Fruit fly (Drosophila melanogaster) whole organism: ENCODE measurements around the gene mGluR.

Experiments used
- CG8478 ChIP-seq: fragments of >200 bp; optimal IDR thresholded peaks from 2 replicates; lab custom pipeline; 2018; ENCODE audit warnings: inconsistent platforms
- Dll ChIP-seq: fragments of >200 bp; optimal IDR thresholded peaks from 2 replicates; lab custom pipeline; 2017
- EcR ChIP-seq, 2 experiments: fragments of >200 bp; optimal IDR thresholded peaks; 2 replicates each; lab custom pipeline; 2017; ENCODE audit warnings: missing biosample characterization in 2 of 2, missing genetic modification characterization in 2 of 2, missing genetic modification reagents in 2 of 2
- pan ChIP-seq: fragments of >200 bp; optimal IDR thresholded peaks from 2 replicates; lab custom pipeline; 2017
- psq ChIP-seq: fragments of >200 bp; optimal IDR thresholded peaks from 2 replicates; lab custom pipeline; 2017
- usp ChIP-seq: fragments of >200 bp; optimal IDR thresholded peaks from 2 replicates; lab custom pipeline; 2017; ENCODE audit warnings: missing biosample characterization, missing genetic modification characterization, mixed read lengths

mGluR gene

DNA sequence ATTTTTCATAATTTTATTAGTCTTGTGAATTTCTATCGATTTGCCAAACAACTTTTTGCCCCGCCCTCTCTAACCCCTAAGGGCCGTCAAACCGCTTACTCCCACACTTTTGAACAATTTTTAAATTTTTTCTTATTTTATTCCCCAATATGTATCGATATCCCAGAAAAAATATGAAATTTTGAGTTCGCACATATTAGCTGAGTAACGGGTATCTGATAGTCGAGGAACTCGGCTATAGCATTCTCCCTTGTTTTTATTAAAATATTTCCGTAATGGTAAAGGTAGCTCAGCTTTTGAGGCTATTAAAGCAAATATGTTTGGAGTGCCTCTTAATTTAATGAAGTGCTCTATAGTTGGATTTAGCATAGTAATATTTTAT lies 43.8 kb downstream of the mGluR start:
- TF ChIP-seq EcR (GFP tag; optimal IDR thresholded peaks at IDR 0.05; lab: Kevin White, UChicago) (no peak), Dll (lab: Kevin White, UChicago) (no peak), CG8478 (lab: Kevin White, UChicago) (no peak), psq (lab: Kevin White, UChicago) (no peak), pan (no peak), usp (GFP tag; lab: Kevin White, UChicago) (no peak)

DNA sequence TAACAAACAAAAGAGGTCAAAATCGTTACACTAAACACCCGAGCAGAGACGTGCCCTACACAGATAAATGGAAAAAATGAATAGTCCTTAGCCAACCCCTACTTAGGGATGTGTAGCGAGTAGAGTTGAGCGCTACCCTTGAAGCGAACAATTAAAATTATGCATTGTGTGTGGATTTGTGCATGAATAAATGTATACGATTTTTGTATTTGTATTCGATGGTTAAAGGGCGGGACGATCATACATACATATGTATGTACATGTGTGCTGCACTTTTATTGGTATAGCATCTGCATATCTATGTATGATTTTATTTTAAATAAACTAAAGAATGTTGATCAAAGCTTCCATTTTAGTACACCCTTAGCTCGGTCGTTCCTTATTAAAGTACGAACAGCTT lies 44.5 kb downstream of the mGluR start:
- TF ChIP-seq EcR (GFP tag; optimal IDR thresholded peaks at IDR 0.05; lab: Kevin White, UChicago) (no peak), CG8478 (lab: Kevin White, UChicago) (no peak), Dll (lab: Kevin White, UChicago) (no peak), usp (GFP tag; lab: Kevin White, UChicago) (no peak)

DNA sequence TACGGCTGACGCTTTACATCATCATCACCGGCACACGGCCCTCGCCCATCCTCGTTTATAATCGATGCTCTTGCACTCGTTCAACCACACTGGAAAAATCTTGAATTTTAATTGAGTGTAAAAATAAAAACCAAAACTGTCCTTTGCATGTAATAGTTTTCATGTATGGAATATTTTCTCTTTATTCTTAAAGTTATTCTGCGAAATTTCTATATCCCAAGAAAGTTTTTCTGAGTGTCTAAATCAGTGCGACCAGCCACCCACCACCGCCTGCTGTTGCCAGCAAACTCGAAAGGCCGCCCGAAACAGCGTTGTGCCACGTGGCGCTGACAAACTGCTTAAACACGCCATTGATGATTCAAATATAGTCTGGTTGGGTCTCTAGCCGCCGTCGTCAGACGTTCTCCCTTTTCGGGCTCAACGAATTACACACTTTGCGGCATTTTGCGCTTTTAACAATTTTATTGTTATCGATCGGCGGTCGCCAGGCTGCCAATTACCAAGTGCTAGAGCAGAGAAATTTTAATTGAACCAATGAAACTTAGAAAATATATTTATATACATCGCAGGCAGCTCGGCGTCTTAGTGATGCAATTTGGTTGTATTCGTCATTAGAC lies 46.3 kb downstream of the mGluR start:
- TF ChIP-seq EcR (GFP tag; optimal IDR thresholded peaks at IDR 0.05; lab: Kevin White, UChicago), result no peak

DNA sequence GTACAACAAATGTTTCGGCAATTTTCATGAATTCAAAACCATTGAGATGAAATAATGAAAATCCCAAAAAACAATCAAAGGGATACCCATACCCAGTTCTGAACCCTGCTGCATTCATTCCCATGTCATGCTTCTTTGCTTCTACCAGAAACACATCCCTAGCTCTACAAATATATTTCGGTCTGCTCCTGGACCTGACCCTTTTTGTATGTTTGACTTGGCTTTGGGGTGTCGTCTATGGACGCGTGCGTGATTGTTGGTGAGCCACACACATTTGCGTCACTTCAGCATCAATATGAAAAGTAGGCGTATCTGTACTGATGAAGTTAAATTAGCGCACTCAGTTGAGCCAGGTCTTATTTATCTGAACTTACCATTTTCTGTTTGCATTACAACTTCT lies 48.1 kb downstream of the mGluR start:
- no peak for TF ChIP-seq EcR (GFP tag; optimal IDR thresholded peaks at IDR 0.05; lab: Kevin White, UChicago)
- no peak for TF ChIP-seq psq (lab: Kevin White, UChicago)
- TF ChIP-seq pan, result no peak
- TF ChIP-seq usp (GFP tag; lab: Kevin White, UChicago), result no peak
- TF ChIP-seq CG8478 (lab: Kevin White, UChicago), result no peak
- no peak for TF ChIP-seq Dll (lab: Kevin White, UChicago)

DNA sequence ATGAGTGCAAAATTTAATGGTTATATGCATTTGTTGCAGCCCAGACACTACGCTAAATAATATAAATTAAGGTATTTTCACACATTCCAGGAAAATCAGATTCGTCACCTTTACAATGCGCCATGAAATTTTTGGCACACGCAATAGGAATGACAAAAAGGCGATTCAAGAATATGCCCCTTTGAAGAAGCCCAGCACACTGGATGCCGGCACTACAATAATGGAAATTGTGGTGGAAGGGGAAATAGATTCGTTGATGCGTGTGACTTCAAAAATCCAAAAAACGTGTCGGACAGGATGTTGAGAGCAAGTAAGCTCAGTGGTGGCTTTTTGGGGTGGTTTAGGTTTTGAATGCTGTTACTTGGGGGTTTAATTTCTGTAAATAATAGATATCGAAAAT lies 51.8 kb downstream of the mGluR start:
- TF ChIP-seq CG8478 (lab: Kevin White, UChicago) (no peak), psq (lab: Kevin White, UChicago) (no peak)

dm6 chr4:989058-989770 lies 52.6 kb downstream of the mGluR start, which contains the start of gene toy:
TSS of gene toy (plus strand) at chr4:989725.
- TF ChIP-seq pan (no peak), usp (GFP tag; lab: Kevin White, UChicago) (no peak), EcR (GFP tag; optimal IDR thresholded peaks at IDR 0.05; lab: Kevin White, UChicago) (peak in 1 of 2 experiments; percentile 47), psq (lab: Kevin White, UChicago) (no peak), CG8478 (lab: Kevin White, UChicago) (peak; percentile 84), Dll (lab: Kevin White, UChicago) (no peak)

dm6 chr4:995958-996357 lies 59.3 kb downstream of the mGluR start:
- TF ChIP-seq pan, result no peak
- TF ChIP-seq CG8478 (lab: Kevin White, UChicago), result no peak
- TF ChIP-seq EcR (GFP tag; optimal IDR thresholded peaks at IDR 0.05; lab: Kevin White, UChicago), result no peak
- TF ChIP-seq usp (GFP tag; lab: Kevin White, UChicago), result no peak
- TF ChIP-seq psq (lab: Kevin White, UChicago), result no peak
- TF ChIP-seq Dll (lab: Kevin White, UChicago), result no peak
